Worm (Caenorhabditis elegans): ENCODE results near the gene F13B12.7.

Gene F13B12.7

DNA sequence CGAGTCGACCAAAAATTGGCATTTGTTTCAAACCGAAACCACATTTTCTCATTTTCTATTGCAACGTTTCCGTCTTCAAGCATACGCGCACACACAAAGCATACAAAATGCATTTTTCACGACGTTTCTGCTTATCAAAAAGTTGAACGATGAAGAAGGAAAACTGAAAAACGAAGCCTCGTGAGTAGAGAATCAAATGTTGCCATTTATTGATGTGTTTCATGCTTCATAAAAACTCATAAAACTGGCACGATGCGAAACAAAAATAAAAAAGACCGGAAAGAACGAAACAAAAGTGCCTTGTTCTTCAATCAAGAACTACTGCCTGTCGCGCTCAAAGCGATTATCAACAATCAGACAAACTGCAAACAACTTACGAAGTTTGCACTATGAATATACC is 23.2 kb upstream of the F13B12.7 start:
- no peak for TF ChIP-seq unc-130 (GFP tag; optimal IDR thresholded peaks at IDR 0.05)
- no peak for TF ChIP-seq F10B5.3 (tag; optimal IDR thresholded peaks at IDR 0.05)
- peak; percentile 57 for TF ChIP-seq dmd-6 (GFP tag; IDR thresholded peaks at IDR 0.05)
- TF ChIP-seq R02D3.7 (tag; optimal IDR thresholded peaks at IDR 0.05) = no peak
- peak; percentile 36 for TF ChIP-seq mxl-3 (GFP tag; optimal IDR thresholded peaks at IDR 0.05)
- TF ChIP-seq hlh-11 (tag; optimal IDR thresholded peaks at IDR 0.05) = peak; percentile 29
- TF ChIP-seq lin-39 (tag; optimal IDR thresholded peaks at IDR 0.05) = no peak
- TF ChIP-seq daf-16 (GFP tag; optimal IDR thresholded peaks at IDR 0.05) = no peak
- peak; percentile 76 for TF ChIP-seq daf-16 (tag; optimal IDR thresholded peaks at IDR 0.05)
- TF ChIP-seq nhr-28 (tag; optimal IDR thresholded peaks at IDR 0.05) = peak; percentile 67
- TF ChIP-seq nhr-6 (tag; optimal IDR thresholded peaks at IDR 0.05) = peak; percentile 1
- peak; percentile 71 for TF ChIP-seq php-3 (GFP tag; IDR thresholded peaks at IDR 0.05)
- TF ChIP-seq pqm-1 (tag; optimal IDR thresholded peaks at IDR 0.05) = peak; percentile 14
- TF ChIP-seq dve-1 (tag; optimal IDR thresholded peaks at IDR 0.05; ENCODE audit: insufficient read depth) = peak; percentile 22

DNA sequence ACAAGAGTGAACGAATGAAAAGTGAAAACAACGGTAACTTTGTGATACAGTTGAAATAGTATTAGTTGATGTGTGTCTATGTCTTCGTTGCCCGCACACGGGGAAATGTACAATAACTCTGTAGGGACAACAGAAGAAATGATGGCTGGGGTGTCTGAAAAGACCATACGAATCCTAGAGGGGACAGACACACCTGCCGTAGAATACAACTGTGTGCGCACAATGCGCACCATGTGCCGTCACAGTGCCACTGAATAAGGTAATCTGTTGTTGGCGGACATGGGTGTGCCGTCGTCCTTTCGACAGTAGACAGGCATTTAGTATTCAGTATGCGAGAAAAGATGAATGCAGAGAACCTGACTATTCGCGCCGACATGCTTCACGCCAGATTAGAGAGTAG is 22.4 kb upstream of the F13B12.7 start:
- TF ChIP-seq aha-1 (tag) (peak; percentile 84), nhr-28 (tag; optimal IDR thresholded peaks at IDR 0.05) (peak; percentile 49), hlh-30 (tag; optimal IDR thresholded peaks at IDR 0.05; ENCODE audit: insufficient read depth) (peak; percentile 17), mxl-3 (GFP tag; optimal IDR thresholded peaks at IDR 0.05) (peak; percentile 70), lin-39 (tag; optimal IDR thresholded peaks at IDR 0.05) (no peak), fos-1 (tag; optimal IDR thresholded peaks at IDR 0.05) (no peak), dve-1 (tag; optimal IDR thresholded peaks at IDR 0.05; ENCODE audit: insufficient read depth) (peak; percentile 10), mes-2 (tag; optimal IDR thresholded peaks at IDR 0.05; ENCODE audit: poor library complexity, severe bottlenecking) (peak; percentile 28), daf-12 (tag; optimal IDR thresholded peaks at IDR 0.05) (no peak)

DNA sequence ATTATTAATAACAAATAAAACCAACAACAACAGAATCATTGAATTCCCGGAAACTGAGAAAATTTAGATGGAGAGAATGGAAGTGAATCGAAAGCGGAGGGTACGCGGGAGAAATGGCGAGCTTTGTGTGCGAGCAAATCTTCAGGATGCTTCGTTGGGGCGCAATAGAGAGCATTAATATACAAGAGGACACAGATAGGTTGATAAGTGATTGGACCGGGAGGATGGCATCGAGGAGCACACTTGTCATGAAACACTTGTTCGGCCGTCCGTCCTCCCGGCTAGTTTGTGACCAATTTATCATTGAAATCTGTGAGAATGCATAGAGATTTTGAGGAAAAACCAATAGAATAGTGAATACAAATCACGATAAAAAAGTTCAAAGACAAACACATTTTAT is 21.4 kb upstream of the F13B12.7 start:
- TF ChIP-seq mes-2 (tag; optimal IDR thresholded peaks at IDR 0.05; ENCODE audit: poor library complexity, severe bottlenecking) (no peak), unc-62 (GFP tag; optimal IDR thresholded peaks at IDR 0.05 in 1 of 2) (no peak), unc-62 (tag; optimal IDR thresholded peaks at IDR 0.05) (no peak), fos-1 (tag; optimal IDR thresholded peaks at IDR 0.05) (no peak), rbr-2 (tag; optimal IDR thresholded peaks at IDR 0.05) (no peak), ceh-20 (GFP tag; IDR thresholded peaks at IDR 0.05) (no peak), dmd-9 (GFP tag; IDR thresholded peaks at IDR 0.05) (no peak), lin-38 (GFP tag; IDR thresholded peaks at IDR 0.05) (no peak), lsy-2 (tag; optimal IDR thresholded peaks at IDR 0.05) (no peak), tra-1 (GFP tag; IDR thresholded peaks at IDR 0.05) (no peak), ztf-11 (tag; optimal IDR thresholded peaks at IDR 0.05) (no peak)

DNA sequence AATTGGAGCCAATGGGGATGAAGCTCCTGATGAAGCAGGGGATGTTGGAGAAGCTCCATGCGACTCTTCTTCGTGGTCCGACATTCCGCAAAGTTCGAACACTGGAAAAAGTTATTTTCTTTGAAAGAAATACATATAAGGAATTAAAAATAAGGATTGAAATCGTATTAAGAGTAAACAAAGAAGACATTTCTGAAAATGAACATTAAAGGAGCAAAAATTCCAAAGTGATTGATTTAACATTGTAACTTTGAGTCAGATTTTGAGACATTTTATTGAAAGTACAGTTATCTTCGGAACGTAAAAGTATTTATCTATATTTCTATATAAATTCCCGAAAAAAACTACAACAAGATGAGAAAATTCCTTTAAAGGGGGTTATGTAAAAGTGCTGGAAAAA is 19.1 kb upstream of the F13B12.7 start, which contains the start of gene F13B12.1:
F13B12.1 (minus strand) TSS at position 101 of the 400 bp plus-strand sequence.
- no peak for TF ChIP-seq skn-1 (tag; optimal IDR thresholded peaks at IDR 0.05)
- no peak for TF ChIP-seq unc-130 (GFP tag; optimal IDR thresholded peaks at IDR 0.05)
- peak; percentile 17; the same call in 1 of the 2 replicates for TF ChIP-seq Y48G9A.11 (GFP tag; IDR thresholded peaks at IDR 0.05)
- peak in 1 of 2 experiments; percentile 70 for TF ChIP-seq unc-62 (GFP tag; optimal IDR thresholded peaks at IDR 0.05 in 1 of 2)
- no peak for TF ChIP-seq unc-62 (tag; optimal IDR thresholded peaks at IDR 0.05)

DNA sequence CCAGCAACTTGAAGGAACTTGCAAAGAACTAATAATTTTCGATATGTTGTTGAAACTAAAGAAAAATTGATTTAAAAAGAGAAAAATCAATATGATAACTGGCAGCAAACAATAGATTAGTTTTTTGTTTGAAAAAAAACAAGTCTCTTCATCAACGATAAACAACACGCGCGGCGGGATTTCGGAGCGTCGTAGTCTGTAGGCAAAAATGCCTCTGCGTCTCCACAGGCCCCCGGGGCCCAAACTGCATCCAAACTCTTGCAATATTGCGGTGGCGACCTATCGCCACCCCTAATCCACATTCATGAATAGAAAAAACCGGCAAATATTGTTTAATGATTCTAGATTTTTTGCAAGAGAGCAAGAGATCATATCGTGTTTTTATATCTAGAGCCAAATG is 18.5 kb upstream of the F13B12.7 start:
- TF ChIP-seq lsy-2 (tag; optimal IDR thresholded peaks at IDR 0.05) = no peak
- peak; percentile 94 for TF ChIP-seq T20F7.1 (GFP tag; optimal IDR thresholded peaks at IDR 0.05)
- TF ChIP-seq nhr-42 (GFP tag; IDR thresholded peaks at IDR 0.05) = no peak
- peak; percentile 29 for TF ChIP-seq mep-1 (tag; optimal IDR thresholded peaks at IDR 0.05)
- TF ChIP-seq mes-2 (tag; optimal IDR thresholded peaks at IDR 0.05; ENCODE audit: poor library complexity, severe bottlenecking) = no peak
- peak; percentile 100 for TF ChIP-seq Y48G9A.11 (GFP tag; IDR thresholded peaks at IDR 0.05)
- peak; percentile 47 for TF ChIP-seq dve-1 (tag; optimal IDR thresholded peaks at IDR 0.05; ENCODE audit: insufficient read depth)
- no peak for TF ChIP-seq ztf-7 (tag; optimal IDR thresholded peaks at IDR 0.05)
- TF ChIP-seq set-16 (GFP tag; IDR thresholded peaks at IDR 0.05) = no peak
- no peak for TF ChIP-seq ceh-32 (tag; optimal IDR thresholded peaks at IDR 0.05; ENCODE audit: poor library complexity)
- no peak for TF ChIP-seq mxl-2 (GFP tag; conservative IDR thresholded peaks at IDR 0.05)
- no peak for TF ChIP-seq fkh-10 (GFP tag; optimal IDR thresholded peaks at IDR 0.05)
- no peak for TF ChIP-seq Y5F2A.4 (GFP tag; optimal IDR thresholded peaks at IDR 0.05)
- TF ChIP-seq nhr-6 (tag; optimal IDR thresholded peaks at IDR 0.05) = peak; percentile 42
- TF ChIP-seq jun-1 (tag; optimal IDR thresholded peaks at IDR 0.05) = no peak
- no peak for TF ChIP-seq lin-29 (GFP tag; IDR thresholded peaks at IDR 0.05)
- no peak for TF ChIP-seq nhr-48 (tag; optimal IDR thresholded peaks at IDR 0.05)
- TF ChIP-seq rbr-2 (tag; optimal IDR thresholded peaks at IDR 0.05) = no peak
- TF ChIP-seq nhr-28 (tag; optimal IDR thresholded peaks at IDR 0.05) = peak; percentile 27
- no peak for TF ChIP-seq ZK337.2 (GFP tag; IDR thresholded peaks at IDR 0.05)
- no peak for TF ChIP-seq zfp-3 (GFP tag; conservative IDR thresholded peaks at IDR 0.05)

Measured in whole organism, L4 larva.